Fruit fly (Drosophila melanogaster): ENCODE measurements around the gene vilya.

Gene vilya

DNA sequence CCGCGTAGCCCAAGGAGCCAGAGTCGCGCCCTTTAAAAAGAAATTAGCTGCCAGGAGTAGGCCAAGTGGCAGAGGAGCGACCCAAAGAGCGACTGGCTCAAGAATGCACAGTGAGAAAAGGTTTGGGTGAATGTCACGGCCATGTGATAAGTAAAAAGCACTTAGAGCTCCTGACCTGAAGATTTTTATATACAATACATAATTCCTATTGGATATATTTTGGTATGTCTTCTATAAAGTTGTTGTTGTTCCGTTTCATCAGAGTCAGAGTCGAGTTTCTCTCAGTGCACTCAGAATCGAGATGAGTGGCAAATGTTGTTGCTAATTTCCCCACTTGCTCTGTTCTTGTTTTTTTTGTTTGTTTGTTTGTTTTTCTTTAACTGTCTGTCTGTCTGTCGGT lies 34.7 kb downstream of the vilya start (continued):
- TF ChIP-seq Pdp1 (GFP tag; optimal IDR thresholded peaks at IDR 0.05) = no peak
- 0 out of 2 replicates have a peak, but pooled peaks have one; percentile 18 for TF ChIP-seq Drgx (GFP tag; IDR thresholded peaks at IDR 0.05)
- no peak for TF ChIP-seq sima (GFP tag; optimal IDR thresholded peaks at IDR 0.05)
- no peak for TF ChIP-seq Hr39 (optimal IDR thresholded peaks at IDR 0.05)
- no peak for TF ChIP-seq CG12769 (tag; optimal IDR thresholded peaks at IDR 0.05)
- no peak for TF ChIP-seq CG7786 (GFP tag; optimal IDR thresholded peaks at IDR 0.05)
- TF ChIP-seq sqz (GFP tag; optimal IDR thresholded peaks at IDR 0.05) = no peak
- no peak for TF ChIP-seq Nf-YC (tag; optimal IDR thresholded peaks at IDR 0.05)
- no peak for TF ChIP-seq maf-S (GFP tag; optimal IDR thresholded peaks at IDR 0.05)
- TF ChIP-seq CG9797 (GFP tag; optimal IDR thresholded peaks at IDR 0.05) = no peak
- no peak for TF ChIP-seq inv (GFP tag; IDR thresholded peaks at IDR 0.05; ENCODE audit: partially characterized antibody)
- no peak for TF ChIP-seq CG10209 (GFP tag; optimal IDR thresholded peaks at IDR 0.05)
- TF ChIP-seq CG43689 (GFP tag; IDR thresholded peaks at IDR 0.05) = no peak
- TF ChIP-seq CG5180 (GFP tag; optimal IDR thresholded peaks at IDR 0.05) = no peak
- no peak for TF ChIP-seq odd (GFP tag; optimal IDR thresholded peaks at IDR 0.05)
- TF ChIP-seq Lhr (GFP tag; optimal IDR thresholded peaks at IDR 0.05) = no peak
- peak; percentile 9 for TF ChIP-seq CG2120 (GFP tag; optimal IDR thresholded peaks at IDR 0.05)
- no peak for TF ChIP-seq CG10565 (GFP tag; optimal IDR thresholded peaks at IDR 0.05)
- no peak for TF ChIP-seq H15 (GFP tag; IDR thresholded peaks at IDR 0.05)
- no peak for TF ChIP-seq CG14667 (GFP tag; IDR thresholded peaks at IDR 0.05)
- TF ChIP-seq knrl (GFP tag; IDR thresholded peaks at IDR 0.05; ENCODE audit: partially characterized antibody) = no peak
- TF ChIP-seq CG12071 (GFP tag; optimal IDR thresholded peaks at IDR 0.05) = no peak
- TF ChIP-seq CG10654 (GFP tag; optimal IDR thresholded peaks at IDR 0.05) = no peak
- TF ChIP-seq scrt (GFP tag; optimal IDR thresholded peaks at IDR 0.05) = no peak
- TF ChIP-seq CG12744 (GFP tag; optimal IDR thresholded peaks at IDR 0.05) = no peak
- no peak for TF ChIP-seq CG8944 (GFP tag; optimal IDR thresholded peaks at IDR 0.05)
- TF ChIP-seq CG12659 (GFP tag; optimal IDR thresholded peaks at IDR 0.05) = no peak
- no peak for TF ChIP-seq Stat92E (GFP tag; optimal IDR thresholded peaks at IDR 0.05)
- TF ChIP-seq CG12942 (GFP tag; optimal IDR thresholded peaks at IDR 0.05) = no peak
- no peak for TF ChIP-seq CG11247 (GFP tag; IDR thresholded peaks at IDR 0.05)
- TF ChIP-seq wdn (GFP tag; IDR thresholded peaks at IDR 0.05) = no peak
- no peak for TF ChIP-seq CG15073 (GFP tag; optimal IDR thresholded peaks at IDR 0.05)
- no peak for TF ChIP-seq CG11456 (GFP tag; IDR thresholded peaks at IDR 0.05)
- no peak for TF ChIP-seq ttk (GFP tag; IDR thresholded peaks at IDR 0.05)
- no peak for TF ChIP-seq Antp (GFP tag; optimal IDR thresholded peaks at IDR 0.05)
- no peak for TF ChIP-seq ro (GFP tag; IDR thresholded peaks at IDR 0.05)
- TF ChIP-seq CG2875 (GFP tag; optimal IDR thresholded peaks at IDR 0.05) = no peak
- no peak for TF ChIP-seq Dfd (GFP tag; optimal IDR thresholded peaks at IDR 0.05)
- no peak for TF ChIP-seq CG7963 (GFP tag; IDR thresholded peaks at IDR 0.05; ENCODE audit: partially characterized antibody)
- no peak for TF ChIP-seq schlank (tag; optimal IDR thresholded peaks at IDR 0.05)
- TF ChIP-seq CG8924 (tag; optimal IDR thresholded peaks at IDR 0.05) = no peak
- TF ChIP-seq dan (GFP tag; IDR thresholded peaks at IDR 0.05) = no peak
- no peak for TF ChIP-seq ase (GFP tag; IDR thresholded peaks at IDR 0.05)
- no peak for TF ChIP-seq salm (tag; optimal IDR thresholded peaks at IDR 0.05)
- 0 out of 2 replicates have a peak, but pooled peaks have one; percentile 24 for TF ChIP-seq CG6689 (GFP tag; IDR thresholded peaks at IDR 0.05)
- no peak for TF ChIP-seq CG6813 (GFP tag; optimal IDR thresholded peaks at IDR 0.05)
- no peak for TF ChIP-seq Vsx1 (GFP tag; optimal IDR thresholded peaks at IDR 0.05)
- no peak for TF ChIP-seq ham (GFP tag; IDR thresholded peaks at IDR 0.05)
